Worm (Caenorhabditis elegans) whole organism, L4/young adult: ENCODE results near the gene fbxb-106.

Source experiments
- dao-5 ChIP-seq: sonication (generic microtip); optimal IDR thresholded peaks from 2 replicates; lab custom pipeline; 2016; ENCODE audit warnings: missing genotype, missing genetic modification characterization, moderate library complexity, missing compliant biosample characterization
- him-1 ChIP-seq: sonication (generic microtip); optimal IDR thresholded peaks from 2 replicates; lab custom pipeline; 2016; ENCODE audit warnings: missing genotype, missing genetic modification reagents, missing genetic modification characterization, missing compliant biosample characterization

- TF ChIP-seq dao-5 (no peak), him-1 (tag; lab: Kevin White, UChicago) (no peak)
Measured at ce11 chrII:2754595-2754994, 7.6 kb upstream of the fbxb-106 start.
